Fruit fly (Drosophila melanogaster): ENCODE measurements around the gene sno.

Gene sno

dm6 chrX:13211357-13212137, at the start of gene sno:
TSS of gene sno (minus strand) at chrX:13211674.
- TF ChIP-seq CG1620 (GFP tag; optimal IDR thresholded peaks at IDR 0.05) (no peak), CG7101 (tag; optimal IDR thresholded peaks at IDR 0.05) (no peak), Clk (GFP tag; optimal IDR thresholded peaks at IDR 0.05) (no peak), CG12768 (GFP tag; optimal IDR thresholded peaks at IDR 0.05) (no peak), tj (GFP tag; optimal IDR thresholded peaks at IDR 0.05) (peak; percentile 64), CG14711 (tag; optimal IDR thresholded peaks at IDR 0.05) (no peak), CG5204 (GFP tag; optimal IDR thresholded peaks at IDR 0.05) (no peak), toe (GFP tag; optimal IDR thresholded peaks at IDR 0.05) (no peak), pad (GFP tag; optimal IDR thresholded peaks at IDR 0.05) (no peak), cic (GFP tag; optimal IDR thresholded peaks at IDR 0.05) (no peak), bab1 (GFP tag; optimal IDR thresholded peaks at IDR 0.05) (peak; percentile 25), CG11617 (GFP tag; optimal IDR thresholded peaks at IDR 0.05) (no peak), cnc (optimal IDR thresholded peaks at IDR 0.05) (no peak), ovo (GFP tag; optimal IDR thresholded peaks at IDR 0.05) (peak; percentile 5), Crg-1 (GFP tag; optimal IDR thresholded peaks at IDR 0.05) (no peak), Mnt (GFP tag; optimal IDR thresholded peaks at IDR 0.05) (peak; percentile 77), CG7045 (GFP tag; optimal IDR thresholded peaks at IDR 0.05) (no peak), kay (GFP tag; ENCODE audit: borderline replicate concordance) (no peak), CG33017 (tag; optimal IDR thresholded peaks at IDR 0.05) (no peak), Hr96 (GFP tag; optimal IDR thresholded peaks at IDR 0.05) (no peak)

- TF ChIP-seq CG33017 (tag; optimal IDR thresholded peaks at IDR 0.05), result peak; percentile 21
- no peak for TF ChIP-seq bab1 (GFP tag; optimal IDR thresholded peaks at IDR 0.05)
- TF ChIP-seq CG7045 (GFP tag; optimal IDR thresholded peaks at IDR 0.05), result no peak
- no peak for TF ChIP-seq Mnt (GFP tag; optimal IDR thresholded peaks at IDR 0.05)
- TF ChIP-seq cnc (optimal IDR thresholded peaks at IDR 0.05), result no peak
- no peak for TF ChIP-seq ovo (GFP tag; optimal IDR thresholded peaks at IDR 0.05)
- no peak for TF ChIP-seq pad (GFP tag; optimal IDR thresholded peaks at IDR 0.05)
- TF ChIP-seq toe (GFP tag; optimal IDR thresholded peaks at IDR 0.05), result no peak
- TF ChIP-seq cic (GFP tag; optimal IDR thresholded peaks at IDR 0.05), result no peak
- TF ChIP-seq kay (GFP tag; ENCODE audit: borderline replicate concordance), result peak; percentile 12
- TF ChIP-seq CG7101 (tag; optimal IDR thresholded peaks at IDR 0.05), result peak; percentile 64
- no peak for TF ChIP-seq CG5204 (GFP tag; optimal IDR thresholded peaks at IDR 0.05)
- peak; percentile 13 for TF ChIP-seq tj (GFP tag; optimal IDR thresholded peaks at IDR 0.05)
- TF ChIP-seq Hr96 (GFP tag; optimal IDR thresholded peaks at IDR 0.05), result no peak
- TF ChIP-seq CG1620 (GFP tag; optimal IDR thresholded peaks at IDR 0.05), result no peak
- TF ChIP-seq CG11617 (GFP tag; optimal IDR thresholded peaks at IDR 0.05), result peak; percentile 56
- no peak for TF ChIP-seq Clk (GFP tag; optimal IDR thresholded peaks at IDR 0.05)
- TF ChIP-seq CG12768 (GFP tag; optimal IDR thresholded peaks at IDR 0.05), result no peak
- no peak for TF ChIP-seq Crg-1 (GFP tag; optimal IDR thresholded peaks at IDR 0.05)
- TF ChIP-seq CG14711 (tag; optimal IDR thresholded peaks at IDR 0.05), result no peak
Observed at dm6 chrX:13258757-13259067, 47.2 kb upstream of the sno start, which contains the start of gene comt. TSS of gene comt (plus strand) at chrX:13259021.

- TF ChIP-seq CG7101 (tag; optimal IDR thresholded peaks at IDR 0.05) (no peak), bab1 (GFP tag; optimal IDR thresholded peaks at IDR 0.05) (no peak), CG7045 (GFP tag; optimal IDR thresholded peaks at IDR 0.05) (no peak), pad (GFP tag; optimal IDR thresholded peaks at IDR 0.05) (no peak), kay (GFP tag; ENCODE audit: borderline replicate concordance) (peak; percentile 24), Crg-1 (GFP tag; optimal IDR thresholded peaks at IDR 0.05) (no peak), ovo (GFP tag; optimal IDR thresholded peaks at IDR 0.05) (no peak)
Observed at dm6 chrX:13258048-13258756, 46.7 kb upstream of the sno start, which contains the start of the genes mew and CG15742. TSS of gene mew (minus strand) at chrX:13258490. TSS of gene CG15742 (minus strand) at chrX:13258495.

dm6 chrX:13256967-13257366, 45.5 kb upstream of the sno start:
- no peak for TF ChIP-seq CG14711 (tag; optimal IDR thresholded peaks at IDR 0.05)
- TF ChIP-seq toe (GFP tag; optimal IDR thresholded peaks at IDR 0.05), result no peak
- peak; percentile 49 for TF ChIP-seq tj (GFP tag; optimal IDR thresholded peaks at IDR 0.05)
- peak; percentile 42 for TF ChIP-seq Mnt (GFP tag; optimal IDR thresholded peaks at IDR 0.05)
- TF ChIP-seq Clk (GFP tag; optimal IDR thresholded peaks at IDR 0.05), result no peak
- TF ChIP-seq kay (GFP tag; ENCODE audit: borderline replicate concordance), result no peak
- TF ChIP-seq CG12768 (GFP tag; optimal IDR thresholded peaks at IDR 0.05), result no peak
- TF ChIP-seq CG7101 (tag; optimal IDR thresholded peaks at IDR 0.05), result peak; percentile 3
- TF ChIP-seq pad (GFP tag; optimal IDR thresholded peaks at IDR 0.05), result peak; percentile 16
- TF ChIP-seq CG1620 (GFP tag; optimal IDR thresholded peaks at IDR 0.05), result no peak
- TF ChIP-seq Crg-1 (GFP tag; optimal IDR thresholded peaks at IDR 0.05), result no peak
- TF ChIP-seq cic (GFP tag; optimal IDR thresholded peaks at IDR 0.05), result no peak
- no peak for TF ChIP-seq CG33017 (tag; optimal IDR thresholded peaks at IDR 0.05)
- TF ChIP-seq Hr96 (GFP tag; optimal IDR thresholded peaks at IDR 0.05), result no peak
- TF ChIP-seq bab1 (GFP tag; optimal IDR thresholded peaks at IDR 0.05), result peak; percentile 12
- TF ChIP-seq CG7045 (GFP tag; optimal IDR thresholded peaks at IDR 0.05), result no peak
- TF ChIP-seq cnc (optimal IDR thresholded peaks at IDR 0.05), result no peak

- TF ChIP-seq CG1620 (GFP tag; optimal IDR thresholded peaks at IDR 0.05) (no peak), cic (GFP tag; optimal IDR thresholded peaks at IDR 0.05) (peak; percentile 83), CG7101 (tag; optimal IDR thresholded peaks at IDR 0.05) (peak; percentile 79), Clk (GFP tag; optimal IDR thresholded peaks at IDR 0.05) (no peak), Crg-1 (GFP tag; optimal IDR thresholded peaks at IDR 0.05) (no peak), bab1 (GFP tag; optimal IDR thresholded peaks at IDR 0.05) (no peak), ovo (GFP tag; optimal IDR thresholded peaks at IDR 0.05) (peak; percentile 64), CG12768 (GFP tag; optimal IDR thresholded peaks at IDR 0.05) (peak; percentile 75), CG33017 (tag; optimal IDR thresholded peaks at IDR 0.05) (peak; percentile 70), Mnt (GFP tag; optimal IDR thresholded peaks at IDR 0.05) (peak; percentile 72), CG7045 (GFP tag; optimal IDR thresholded peaks at IDR 0.05) (peak; percentile 41), pad (GFP tag; optimal IDR thresholded peaks at IDR 0.05) (peak; percentile 47), CG11617 (GFP tag; optimal IDR thresholded peaks at IDR 0.05) (peak; percentile 69), CG14711 (tag; optimal IDR thresholded peaks at IDR 0.05) (peak; percentile 55), CG5204 (GFP tag; optimal IDR thresholded peaks at IDR 0.05) (no peak), tj (GFP tag; optimal IDR thresholded peaks at IDR 0.05) (peak; percentile 90), cnc (optimal IDR thresholded peaks at IDR 0.05) (no peak)
Observed at dm6 chrX:13254442-13254841, 43.0 kb upstream of the sno start.

Data from whole organism, adult.